Fruit fly (Drosophila melanogaster) whole organism, embryonic: ENCODE data around the gene CG10477.
A peak's percentile ranks its signal among the peaks of the same experiment; 100 is the strongest.

Experiments
- Atf-2 ChIP-seq: fragments of 200-800 bp; sonication (Bioruptor generic); optimal IDR thresholded peaks from 2 replicates; lab custom pipeline; 2016; ENCODE audit warnings: missing biosample characterization, missing genetic modification characterization
- Atf6 ChIP-seq: fragments of 200-800 bp; sonication (Bioruptor generic); IDR thresholded peaks from 2 replicates; pipeline ENCODE4 v1.3.6; 2022; ENCODE audit warnings: missing biosample characterization, missing genetic modification characterization
- Awh ChIP-seq: fragments of 200-800 bp; sonication (Bioruptor generic); IDR thresholded peaks from 2 replicates; pipeline ENCODE4, ENCODE4 v1.3.6; 2022; ENCODE audit warnings: missing biosample characterization, missing genetic modification characterization
- BEAF-32 ChIP-seq: fragments of 200-800 bp; sonication (Bioruptor generic); optimal IDR thresholded peaks from 3 replicates; lab custom pipeline; 2017; ENCODE audit warnings: missing biosample characterization, missing genetic modification characterization, mild to moderate bottlenecking, moderate library complexity, missing genetic modification reagents
- BtbVII ChIP-seq: fragments of 200-800 bp; sonication (Bioruptor generic); optimal IDR thresholded peaks from 3 replicates; lab custom pipeline; 2017; ENCODE audit warnings: missing biosample characterization, mild to moderate bottlenecking, missing genetic modification characterization
- CG10267 ChIP-seq: fragments of 200-800 bp; sonication (Bioruptor generic); optimal IDR thresholded peaks from 2 replicates; lab custom pipeline; 2018; ENCODE audit warnings: missing biosample characterization, mild to moderate bottlenecking, missing genetic modification characterization, moderate library complexity
- CG10979 ChIP-seq: fragments of 200-800 bp; sonication (Bioruptor generic); optimal IDR thresholded peaks from 2 replicates; lab custom pipeline; 2018; ENCODE audit warnings: missing biosample characterization, mild to moderate bottlenecking, missing genetic modification characterization, moderate library complexity
- CG11085 ChIP-seq: fragments of 200-800 bp; sonication (Bioruptor generic); IDR thresholded peaks from 2 replicates; pipeline ENCODE4 v1.3.6; 2022; ENCODE audit warnings: missing biosample characterization, missing genetic modification characterization
- CG11398 ChIP-seq: fragments of 200-800 bp; sonication (Bioruptor generic); optimal IDR thresholded peaks from 2 replicates; lab custom pipeline; 2016; ENCODE audit warnings: missing biosample characterization, missing genetic modification characterization
- CG12659 ChIP-seq: fragments of 200-800 bp; sonication (Bioruptor generic); optimal IDR thresholded peaks from 3 replicates; lab custom pipeline; 2017; ENCODE audit warnings: mild to moderate bottlenecking, missing biosample characterization, missing genetic modification reagents, missing genetic modification characterization
- CG13296 ChIP-seq: fragments of 200-800 bp; sonication (Bioruptor generic); optimal IDR thresholded peaks from 3 replicates; lab custom pipeline; 2018; ENCODE audit warnings: missing biosample characterization, mild to moderate bottlenecking, missing genetic modification characterization
- CG13775 ChIP-seq: fragments of 200-800 bp; sonication (Bioruptor generic); optimal IDR thresholded peaks from 3 replicates; lab custom pipeline; 2017; ENCODE audit warnings: missing biosample characterization, mild to moderate bottlenecking, missing genetic modification characterization
- CG1647 ChIP-seq: fragments of 200-800 bp; sonication (Bioruptor generic); optimal IDR thresholded peaks from 3 replicates; lab custom pipeline; 2016; ENCODE audit warnings: missing biosample characterization, missing genetic modification characterization
- CG17359 ChIP-seq: fragments of 200-800 bp; sonication (Bioruptor generic); optimal IDR thresholded peaks from 3 replicates; lab custom pipeline; 2018; ENCODE audit warnings: missing biosample characterization, mild to moderate bottlenecking, missing genetic modification characterization, moderate library complexity
- CG18764 ChIP-seq: fragments of 200-800 bp; sonication (Bioruptor generic); optimal IDR thresholded peaks from 3 replicates; lab custom pipeline; 2016; ENCODE audit warnings: missing biosample characterization, missing genetic modification characterization
- CG3995 ChIP-seq: fragments of 200-800 bp; sonication (Bioruptor generic); optimal IDR thresholded peaks from 3 replicates; lab custom pipeline; 2016; ENCODE audit warnings: missing biosample characterization, missing genetic modification characterization
- CG4360 ChIP-seq: fragments of 200-800 bp; sonication (Bioruptor generic); IDR thresholded peaks from 2 replicates; pipeline ENCODE4 v1.3.6; 2022; ENCODE audit warnings: missing biosample characterization, missing genetic modification characterization
- CG4820 ChIP-seq: fragments of 200-800 bp; sonication (Bioruptor generic); optimal IDR thresholded peaks from 3 replicates; lab custom pipeline; 2016; ENCODE audit warnings: missing biosample characterization, missing genetic modification characterization
- CG5245 ChIP-seq: fragments of 200-800 bp; sonication (Bioruptor generic); optimal IDR thresholded peaks from 3 replicates; lab custom pipeline; 2016; ENCODE audit warnings: missing biosample characterization, missing genetic modification characterization
- CG6689 ChIP-seq: fragments of 200-800 bp; sonication (Bioruptor generic); IDR thresholded peaks from 2 replicates; pipeline ENCODE4 v1.3.6; 2022; ENCODE audit warnings: missing biosample characterization, missing genetic modification characterization
- CG7745 ChIP-seq: fragments of 200-800 bp; sonication (Bioruptor generic); optimal IDR thresholded peaks from 2 replicates; lab custom pipeline; 2018; ENCODE audit warnings: missing biosample characterization, mild to moderate bottlenecking, missing genetic modification characterization, moderate library complexity
- CG7987 ChIP-seq: fragments of 200-800 bp; sonication (Bioruptor generic); optimal IDR thresholded peaks from 2 replicates; lab custom pipeline; 2018; ENCODE audit warnings: missing biosample characterization, mild to moderate bottlenecking, missing genetic modification characterization, moderate library complexity
- Doc3 ChIP-seq: fragments of 200-800 bp; sonication (Bioruptor generic); IDR thresholded peaks from 3 replicates; pipeline ENCODE4 v1.3.6; 2022; ENCODE audit warnings: missing biosample characterization, missing genetic modification characterization; ENCODE audit not compliant: partially characterized antibody
- E2f1 ChIP-seq: fragments of 200-800 bp; sonication (Bioruptor generic); IDR thresholded peaks from 2 replicates; pipeline ENCODE4 v1.3.6; 2022; ENCODE audit warnings: missing biosample characterization, missing genetic modification characterization
- Gug ChIP-seq: fragments of 200-800 bp; sonication (Bioruptor generic); IDR thresholded peaks from 4 replicates; pipeline ENCODE4 v1.3.6; 2022; ENCODE audit warnings: missing biosample characterization, missing genetic modification characterization
- Hmr ChIP-seq: fragments of 200-800 bp; sonication (Bioruptor generic); optimal IDR thresholded peaks from 3 replicates; lab custom pipeline; 2017; ENCODE audit warnings: mild to moderate bottlenecking, missing biosample characterization, missing genetic modification reagents, missing genetic modification characterization
- MBD-R2 ChIP-seq: fragments of 200-800 bp; sonication (Bioruptor generic); IDR thresholded peaks from 2 replicates; pipeline ENCODE4 v1.3.6; 2022; ENCODE audit warnings: missing biosample characterization, missing genetic modification characterization
- Opbp ChIP-seq: fragments of 200-800 bp; sonication (Bioruptor generic); IDR thresholded peaks from 3 replicates; pipeline ENCODE4 v1.3.6; 2022; ENCODE audit warnings: missing biosample characterization, missing genetic modification characterization; ENCODE audit not compliant: partially characterized antibody
- Side ChIP-seq: fragments of 200-800 bp; sonication (Bioruptor generic); optimal IDR thresholded peaks from 2 replicates; lab custom pipeline; 2016; ENCODE audit warnings: missing biosample characterization, missing genetic modification characterization
- ase ChIP-seq: fragments of 200-800 bp; sonication (Bioruptor generic); IDR thresholded peaks from 3 replicates; pipeline ENCODE4 v1.3.6; 2022; ENCODE audit warnings: missing biosample characterization, missing genetic modification characterization
- bigmax ChIP-seq: fragments of 200-800 bp; sonication (Bioruptor generic); optimal IDR thresholded peaks from 2 replicates; lab custom pipeline; 2018; ENCODE audit warnings: missing biosample characterization, mild to moderate bottlenecking, missing genetic modification characterization
- chinmo ChIP-seq: fragments of 200-800 bp; sonication (Bioruptor generic); IDR thresholded peaks from 4 replicates; pipeline ENCODE4 v1.3.6; 2022; ENCODE audit warnings: missing biosample characterization, missing genetic modification characterization; ENCODE audit not compliant: partially characterized antibody
- da ChIP-seq: fragments of 200-800 bp; sonication (Bioruptor generic); optimal IDR thresholded peaks from 2 replicates; lab custom pipeline; 2016; ENCODE audit warnings: missing biosample characterization, missing genetic modification characterization
- en ChIP-seq: fragments of 200-800 bp; sonication (Bioruptor generic); optimal IDR thresholded peaks from 2 replicates; lab custom pipeline; 2016; ENCODE audit warnings: missing biosample characterization, missing genetic modification characterization
- gce ChIP-seq: fragments of 200-800 bp; sonication (Bioruptor generic); IDR thresholded peaks from 3 replicates; pipeline ENCODE4 v1.3.6; 2022; ENCODE audit warnings: missing biosample characterization, missing genetic modification characterization
- gsb-n ChIP-seq: fragments of 200-800 bp; sonication (Bioruptor generic); optimal IDR thresholded peaks from 3 replicates; lab custom pipeline; 2018; ENCODE audit warnings: missing biosample characterization, mild to moderate bottlenecking, missing genetic modification characterization
- hbn ChIP-seq: fragments of 200-800 bp; sonication (Bioruptor generic); IDR thresholded peaks from 2 replicates; pipeline ENCODE4 v1.3.6; 2022; ENCODE audit warnings: missing biosample characterization, missing genetic modification characterization; ENCODE audit not compliant: partially characterized antibody
- jing ChIP-seq: fragments of 200-800 bp; sonication (Bioruptor generic); optimal IDR thresholded peaks from 2 replicates; lab custom pipeline; 2018; ENCODE audit warnings: missing biosample characterization, mild to moderate bottlenecking, missing genetic modification characterization
- ken ChIP-seq: fragments of 200-800 bp; sonication (Bioruptor generic); IDR thresholded peaks from 3 replicates; pipeline ENCODE4 v1.3.6; 2022; ENCODE audit warnings: missing biosample characterization, missing genetic modification characterization
- klu ChIP-seq: fragments of 200-800 bp; sonication (Bioruptor generic); IDR thresholded peaks from 2 replicates; pipeline ENCODE4 v1.3.6; 2022; ENCODE audit warnings: missing biosample characterization, missing genetic modification characterization
- maf-S ChIP-seq: fragments of 200-800 bp; sonication (Bioruptor generic); optimal IDR thresholded peaks from 2 replicates; lab custom pipeline; 2016; ENCODE audit warnings: missing biosample characterization, missing genetic modification characterization
- org-1 ChIP-seq: fragments of 200-800 bp; sonication (Bioruptor generic); optimal IDR thresholded peaks from 2 replicates; lab custom pipeline; 2017; ENCODE audit warnings: missing biosample characterization, missing genetic modification characterization
- p53 ChIP-seq: fragments of 200-800 bp; sonication (Bioruptor generic); optimal IDR thresholded peaks from 2 replicates; lab custom pipeline; 2016; ENCODE audit warnings: missing biosample characterization, missing genetic modification characterization
- pho ChIP-seq: fragments of 200-800 bp; sonication (Bioruptor generic); optimal IDR thresholded peaks from 2 replicates; lab custom pipeline; 2016; ENCODE audit warnings: missing biosample characterization, missing genetic modification characterization
- ranshi ChIP-seq: fragments of 200-800 bp; sonication (Bioruptor generic); IDR thresholded peaks from 2 replicates; pipeline ENCODE4 v1.3.6; 2022; ENCODE audit warnings: missing biosample characterization, missing genetic modification characterization
- sd ChIP-seq: fragments of 200-800 bp; sonication (Bioruptor generic); optimal IDR thresholded peaks from 3 replicates; lab custom pipeline; 2018; ENCODE audit warnings: missing biosample characterization, mild to moderate bottlenecking, missing genetic modification characterization, moderate library complexity
- sens ChIP-seq: fragments of 200-800 bp; sonication (Bioruptor generic); peaks from one replicate; lab custom pipeline; 2016; ENCODE audit warnings: missing biosample characterization, missing genetic modification characterization
- slbo ChIP-seq: fragments of 200-800 bp; sonication (Bioruptor generic); IDR thresholded peaks from 2 replicates; pipeline ENCODE4 v1.3.6; 2022; ENCODE audit warnings: missing biosample characterization, missing genetic modification characterization
- sna ChIP-seq: fragments of 200-800 bp; sonication (Bioruptor generic); IDR thresholded peaks from 2 replicates; pipeline ENCODE4 v1.3.6; 2022; ENCODE audit warnings: missing biosample characterization, missing genetic modification characterization; ENCODE audit not compliant: partially characterized antibody
- trem ChIP-seq: fragments of 200-800 bp; optimal IDR thresholded peaks from 3 replicates; lab custom pipeline; 2019; ENCODE audit warnings: missing biosample characterization, mild to moderate bottlenecking, missing genetic modification characterization, moderate library complexity
- z ChIP-seq: fragments of 200-800 bp; sonication (Bioruptor generic); IDR thresholded peaks from 3 replicates; pipeline ENCODE4 v1.3.6; 2022; ENCODE audit warnings: missing biosample characterization, missing genetic modification characterization
- zfh2 ChIP-seq: fragments of 200-800 bp; sonication (Bioruptor generic); optimal IDR thresholded peaks from 2 replicates; lab custom pipeline; 2016; ENCODE audit warnings: missing biosample characterization, missing genetic modification characterization

CG10477 gene

DNA sequence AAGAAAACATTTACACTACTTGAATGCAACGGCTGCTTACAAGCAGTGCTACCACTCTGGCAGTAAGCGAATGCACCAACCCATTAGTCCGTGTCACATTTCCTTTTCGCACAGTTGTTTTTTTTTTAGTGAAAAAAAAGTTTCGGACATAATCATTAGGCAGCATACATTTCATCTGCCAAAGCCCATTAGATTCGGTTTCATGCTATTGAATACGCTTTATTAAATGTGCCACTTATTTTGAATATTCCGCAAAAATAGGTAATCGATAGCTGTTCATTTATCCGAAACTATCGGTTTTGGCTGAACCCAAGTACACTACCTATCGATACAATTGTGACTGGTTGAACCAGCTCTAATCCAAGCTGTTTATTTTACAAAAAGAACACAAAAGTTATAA, 20.4 kb upstream of the CG10477 start, which contains the start of gene tant (continued):
- no peak for TF ChIP-seq gsb-n (tag; lab: Kevin White, UChicago)
- peak; percentile 19 for TF ChIP-seq p53 (GFP tag; lab: Kevin White, UChicago)
- peak; percentile 90 for TF ChIP-seq Opbp (GFP tag; lab: Robert Waterston, UW)
- peak; percentile 12 for TF ChIP-seq CG10979 (tag; lab: Kevin White, UChicago)
- TF ChIP-seq CG7745 (tag; lab: Kevin White, UChicago), result no peak
- TF ChIP-seq da (GFP tag; lab: Kevin White, UChicago), result no peak
- TF ChIP-seq Gug (GFP tag; lab: Robert Waterston, UW), result no peak
- no peak for TF ChIP-seq E2f1
- TF ChIP-seq hbn (GFP tag; lab: Robert Waterston, UW), result peak; percentile 79
- no peak for TF ChIP-seq sd (tag; lab: Kevin White, UChicago)
- no peak for TF ChIP-seq maf-S (GFP tag; lab: Kevin White, UChicago)
- TF ChIP-seq CG13775 (GFP tag; lab: Kevin White, UChicago), result no peak
- no peak for TF ChIP-seq bigmax (GFP tag; lab: Kevin White, UChicago)
- peak; percentile 51 for TF ChIP-seq MBD-R2 (GFP tag; lab: Robert Waterston, UW)
- no peak for TF ChIP-seq CG5245 (GFP tag; lab: Kevin White, UChicago)
- TF ChIP-seq CG1647 (GFP tag; lab: Kevin White, UChicago), result no peak
- TF ChIP-seq CG18764 (GFP tag; lab: Kevin White, UChicago), result peak; percentile 6
- TF ChIP-seq Side (GFP tag; lab: Kevin White, UChicago), result peak; percentile 8
- no peak for TF ChIP-seq org-1 (GFP tag; lab: Kevin White, UChicago)
- TF ChIP-seq BEAF-32 (GFP tag; lab: Kevin White, UChicago), result peak; percentile 96
- TF ChIP-seq slbo, result no peak
- no peak for TF ChIP-seq klu (GFP tag; lab: Robert Waterston, UW)
- TF ChIP-seq BtbVII, result no peak
- TF ChIP-seq CG13296 (GFP tag; lab: Kevin White, UChicago), result no peak
- TF ChIP-seq chinmo (GFP tag; lab: Robert Waterston, UW), result peak; percentile 24; the same call in 1 of the 4 replicates
- TF ChIP-seq jing (GFP tag; lab: Kevin White, UChicago), result no peak
- no peak for TF ChIP-seq CG4820 (GFP tag; lab: Kevin White, UChicago)
- no peak for TF ChIP-seq Atf-2 (GFP tag; lab: Kevin White, UChicago)
- peak; percentile 75 for TF ChIP-seq sens (GFP tag; lab: Kevin White, UChicago)
- no peak for TF ChIP-seq ken (GFP tag; lab: Robert Waterston, UW)
- peak; percentile 38 for TF ChIP-seq CG12659 (GFP tag; lab: Kevin White, UChicago)
- no peak for TF ChIP-seq CG11398 (GFP tag; lab: Kevin White, UChicago)
- TF ChIP-seq Hmr (GFP tag; lab: Kevin White, UChicago), result peak; percentile 41
- TF ChIP-seq trem (tag; lab: Kevin White, UChicago), result peak; percentile 96
- no peak for TF ChIP-seq z (GFP tag; lab: Robert Waterston, UW)
- TF ChIP-seq gce, result no peak
- no peak for TF ChIP-seq en (GFP tag; lab: Kevin White, UChicago)
- no peak for TF ChIP-seq CG11085 (GFP tag; lab: Robert Waterston, UW)
- peak; percentile 3 for TF ChIP-seq zfh2 (GFP tag; lab: Kevin White, UChicago)
- TF ChIP-seq Awh (GFP tag; lab: Robert Waterston, UW), result no peak
- TF ChIP-seq pho, result no peak
- TF ChIP-seq CG10267 (tag; lab: Kevin White, UChicago), result peak; percentile 50
- TF ChIP-seq Atf6 (GFP tag; lab: Robert Waterston, UW), result no peak
- TF ChIP-seq ase (GFP tag; lab: Robert Waterston, UW), result no peak
- no peak for TF ChIP-seq ranshi (GFP tag; lab: Robert Waterston, UW)
- TF ChIP-seq Doc3 (GFP tag; lab: Robert Waterston, UW), result peak; percentile 89
- TF ChIP-seq sna, result peak; percentile 92
- no peak for TF ChIP-seq CG4360 (GFP tag; lab: Robert Waterston, UW)
- TF ChIP-seq CG17359 (tag; lab: Kevin White, UChicago), result no peak
- peak; percentile 94 for TF ChIP-seq CG3995 (GFP tag; lab: Kevin White, UChicago)
- TF ChIP-seq CG7987, result no peak
- no peak for TF ChIP-seq CG6689 (GFP tag; lab: Robert Waterston, UW)
